Fruit fly (Drosophila melanogaster) whole organism: Measurements from ENCODE around the gene CG43407.

Source experiments
- CG8478 ChIP-seq: fragments of >200 bp; optimal IDR thresholded peaks from 2 replicates; lab custom pipeline; 2018; ENCODE audit warnings: inconsistent platforms
- EcR ChIP-seq, 2 experiments: fragments of >200 bp; optimal IDR thresholded peaks; 2 replicates each; lab custom pipeline; 2017; ENCODE audit warnings: missing biosample characterization in 2 of 2, missing genetic modification characterization in 2 of 2, missing genetic modification reagents in 2 of 2
- pan ChIP-seq: fragments of >200 bp; optimal IDR thresholded peaks from 2 replicates; lab custom pipeline; 2017

dm6 chr3L:19031858-19032257 lies 21.3 kb downstream of the CG43407 start:
- no peak for TF ChIP-seq CG8478 (lab: Kevin White, UChicago)
- no peak for TF ChIP-seq pan (lab: Kevin White, UChicago)
- TF ChIP-seq EcR (GFP tag; optimal IDR thresholded peaks at IDR 0.05; lab: Kevin White, UChicago) = no peak
